Fruit fly (Drosophila melanogaster): ENCODE data around the gene CG13771.

dm6 chr2L:6656264-6656676 lies 7.1 kb downstream of the CG13771 start, which contains the start of gene CG31633:
- TF ChIP-seq CG2202 (tag; optimal IDR thresholded peaks at IDR 0.05): no peak
- TF ChIP-seq HmgD (GFP tag; optimal IDR thresholded peaks at IDR 0.05): no peak
- peak; percentile 89 for TF ChIP-seq sd (tag; optimal IDR thresholded peaks at IDR 0.05)
- no peak for TF ChIP-seq cad (GFP tag; optimal IDR thresholded peaks at IDR 0.05)
- TF ChIP-seq CG8388 (GFP tag; optimal IDR thresholded peaks at IDR 0.05): no peak
- TF ChIP-seq Xbp1 (GFP tag; optimal IDR thresholded peaks at IDR 0.05): no peak
- TF ChIP-seq CG10267 (tag; optimal IDR thresholded peaks at IDR 0.05): no peak
- no peak for TF ChIP-seq corto (GFP tag; optimal IDR thresholded peaks at IDR 0.05)
- TF ChIP-seq zf30C (GFP tag; optimal IDR thresholded peaks at IDR 0.05): no peak
- no peak for TF ChIP-seq CG6813 (GFP tag; optimal IDR thresholded peaks at IDR 0.05)
- no peak for TF ChIP-seq phol (tag; optimal IDR thresholded peaks at IDR 0.05)
- TF ChIP-seq dati (GFP tag; IDR thresholded peaks at IDR 0.05): no peak
- TF ChIP-seq Opbp (GFP tag; IDR thresholded peaks at IDR 0.05; ENCODE audit: partially characterized antibody): no peak
- no peak for TF ChIP-seq CG43689 (GFP tag; IDR thresholded peaks at IDR 0.05)
